Fruit fly (Drosophila melanogaster): ENCODE results near the gene CG17928.

DNA sequence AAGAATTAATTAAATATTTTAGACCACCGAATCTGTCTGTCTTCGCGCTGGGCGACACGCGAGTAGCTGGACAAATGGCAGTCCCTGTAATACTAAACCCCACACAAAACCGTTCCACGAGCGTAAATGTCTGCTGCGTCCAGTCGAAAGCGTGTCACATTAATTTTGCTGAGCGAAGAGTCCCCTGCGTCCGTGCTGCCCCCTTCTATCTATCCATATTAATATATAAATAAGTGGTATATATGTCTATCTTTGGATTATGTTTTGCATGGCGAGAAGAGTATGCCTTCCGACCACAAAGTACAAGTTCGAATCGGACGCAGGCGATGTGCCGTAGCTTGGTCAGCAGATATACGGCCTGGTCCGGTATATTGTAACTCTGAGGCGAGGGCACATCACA, 39.0 kb upstream of the CG17928 start:
- no peak for TF ChIP-seq Lpt (GFP tag; optimal IDR thresholded peaks at IDR 0.05)
- TF ChIP-seq Eip93F (GFP tag; optimal IDR thresholded peaks at IDR 0.05): no peak
- TF ChIP-seq Sox102F (GFP tag; optimal IDR thresholded peaks at IDR 0.05): no peak
- TF ChIP-seq CG1621 (tag; optimal IDR thresholded peaks at IDR 0.05): no peak
- no peak for TF ChIP-seq CG9139 (GFP tag; optimal IDR thresholded peaks at IDR 0.05)
- no peak for TF ChIP-seq svp (GFP tag)
- TF ChIP-seq CG11902 (GFP tag; optimal IDR thresholded peaks at IDR 0.05): no peak
